Worm (Caenorhabditis elegans) whole organism, L1 larva: ENCODE measurements around the gene asna-1.

ENCODE experiments used
- C04F5.9 ChIP-seq: sonication (generic microtip); optimal IDR thresholded peaks from 2 replicates; lab custom pipeline; 2016; ENCODE audit warnings: missing genetic modification characterization, missing compliant biosample characterization
- C16A3.4 ChIP-seq: fragments of 150-350 bp; optimal IDR thresholded peaks from 2 replicates; lab custom pipeline; 2014; ENCODE audit warnings: missing biosample characterization, missing genetic modification characterization
- F16B12.6 ChIP-seq: fragments of 150-350 bp; optimal IDR thresholded peaks from 2 replicates; lab custom pipeline; 2014; ENCODE audit warnings: missing biosample characterization, missing genetic modification characterization
- Y116A8C.19 ChIP-seq: sonication (generic microtip); optimal IDR thresholded peaks from 2 replicates; lab custom pipeline; 2016; ENCODE audit warnings: missing compliant biosample characterization, missing genetic modification characterization, borderline replicate concordance
- aha-1 ChIP-seq: fragments of 150-350 bp; optimal IDR thresholded peaks from 2 replicates; lab custom pipeline; 2014; ENCODE audit warnings: missing biosample characterization, missing genetic modification characterization
- aly-2 ChIP-seq: fragments of 150-350 bp; optimal IDR thresholded peaks from 2 replicates; lab custom pipeline; 2014; ENCODE audit warnings: missing biosample characterization, missing genetic modification characterization
- ama-1 ChIP-seq: fragments of 150-350 bp; optimal IDR thresholded peaks from 2 replicates; lab custom pipeline; 2014
- blmp-1 ChIP-seq: fragments of 150-350 bp; optimal IDR thresholded peaks from 2 replicates; lab custom pipeline; 2014; ENCODE audit warnings: missing biosample characterization, missing genetic modification characterization
- ceh-63 ChIP-seq: fragments of 200-800 bp; sonication (Bioruptor generic); optimal IDR thresholded peaks from 2 replicates; lab custom pipeline; 2018; ENCODE audit warnings: mild to moderate bottlenecking, missing genetic modification characterization, missing compliant biosample characterization
- ceh-8 ChIP-seq: fragments of 200-800 bp; sonication (Bioruptor generic); optimal IDR thresholded peaks from 2 replicates; lab custom pipeline; 2018; ENCODE audit warnings: mild to moderate bottlenecking, missing genetic modification characterization, moderate library complexity, missing compliant biosample characterization
- ceh-90 ChIP-seq: sonication (generic microtip); optimal IDR thresholded peaks from 2 replicates; lab custom pipeline; 2016; ENCODE audit warnings: missing genetic modification characterization, missing compliant biosample characterization
- ces-1 ChIP-seq: fragments of 150-350 bp; optimal IDR thresholded peaks from 2 replicates; lab custom pipeline; 2014; ENCODE audit warnings: missing biosample characterization, missing genetic modification reagents, missing genetic modification characterization
- dpl-1 ChIP-seq, 3 experiments: fragments of 150-350 bp in 2 of 3; sonication (generic microtip) in 1 of 3; optimal IDR thresholded peaks; 2 replicates each; lab custom pipeline; 2014 to 2017; ENCODE audit warnings: missing biosample characterization in 3 of 3, missing genetic modification characterization in 3 of 3, missing genetic modification reagents in 3 of 3
- dsc-1 ChIP-seq: sonication (generic microtip); optimal IDR thresholded peaks from 2 replicates; lab custom pipeline; 2016; ENCODE audit warnings: mild to moderate bottlenecking, missing genetic modification characterization, missing compliant biosample characterization
- efl-1 ChIP-seq, 4 experiments: fragments of 150-350 bp; optimal IDR thresholded peaks in 3 of 4; peaks in 1 of 4; 1 replicate in 1 of 4; 2 replicates in 3 of 4; lab custom pipeline; 2014; ENCODE audit warnings: missing biosample characterization in 2 of 4, missing genetic modification characterization in 2 of 4, missing genetic modification reagents in 2 of 4
- egl-13 ChIP-seq: sonication (generic microtip); optimal IDR thresholded peaks from 2 replicates; lab custom pipeline; 2016; ENCODE audit warnings: missing genotype, missing genetic modification reagents, missing genetic modification characterization, missing compliant biosample characterization
- egl-27 ChIP-seq, 2 experiments: fragments of 150-350 bp in 1 of 2; sonication (generic microtip); optimal IDR thresholded peaks; 3 replicates each; lab custom pipeline; 2017 to 2018; ENCODE audit warnings: missing biosample characterization in 2 of 2, missing genetic modification characterization in 2 of 2, missing genetic modification reagents in 2 of 2
- elt-3 ChIP-seq, 6 experiments: fragments of 150-350 bp in 1 of 6; sonication (generic microtip); optimal IDR thresholded peaks; 2 replicates each; lab custom pipeline; 2017 to 2018; ENCODE audit warnings: missing biosample characterization in 6 of 6, missing genetic modification characterization in 6 of 6, inconsistent platforms in 1 of 6
- ets-5 ChIP-seq: fragments of 200-800 bp; sonication (Bioruptor generic); IDR thresholded peaks from 2 replicates; pipeline ENCODE4 v1.3.6; 2022; ENCODE audit warnings: missing genetic modification characterization, missing compliant biosample characterization
- fkh-10 ChIP-seq: sonication (generic microtip); optimal IDR thresholded peaks from 2 replicates; lab custom pipeline; 2017; ENCODE audit warnings: missing biosample characterization, missing genetic modification reagents, missing genetic modification characterization
- fkh-4 ChIP-seq: sonication (generic microtip); optimal IDR thresholded peaks from 2 replicates; lab custom pipeline; 2016; ENCODE audit warnings: missing compliant biosample characterization, missing genetic modification characterization, borderline replicate concordance
- fkh-8 ChIP-seq: sonication (generic microtip); optimal IDR thresholded peaks from 2 replicates; lab custom pipeline; 2016; ENCODE audit warnings: mild to moderate bottlenecking, missing genetic modification characterization, missing compliant biosample characterization
- grh-1 ChIP-seq: fragments of 200-800 bp; sonication (Bioruptor generic); IDR thresholded peaks from 2 replicates; pipeline ENCODE4 v1.3.6; 2022; ENCODE audit warnings: missing genetic modification reagents, missing genetic modification characterization, missing compliant biosample characterization
- hlh-4 ChIP-seq: sonication (generic microtip); optimal IDR thresholded peaks from 2 replicates; lab custom pipeline; 2016; ENCODE audit warnings: mild to moderate bottlenecking, missing genetic modification characterization, missing compliant biosample characterization
- irx-1 ChIP-seq: sonication (generic microtip); optimal IDR thresholded peaks from 2 replicates; lab custom pipeline; 2016; ENCODE audit warnings: missing genetic modification characterization, missing compliant biosample characterization
- isw-1 ChIP-seq: fragments of 200-800 bp; sonication (Bioruptor generic); IDR thresholded peaks from 2 replicates; pipeline ENCODE4 v1.3.6; 2022; ENCODE audit warnings: missing genetic modification characterization, missing compliant biosample characterization
- jun-1 ChIP-seq: fragments of 150-350 bp; optimal IDR thresholded peaks from 2 replicates; lab custom pipeline; 2014; ENCODE audit warnings: missing biosample characterization, missing genetic modification reagents, missing genetic modification characterization
- lin-13 ChIP-seq: fragments of 150-350 bp; optimal IDR thresholded peaks from 2 replicates; lab custom pipeline; 2014; ENCODE audit warnings: missing biosample characterization, missing genetic modification reagents, missing genetic modification characterization
- lin-15B ChIP-seq: fragments of 150-350 bp; sonication (generic microtip); optimal IDR thresholded peaks from 3 replicates; lab custom pipeline; 2014; ENCODE audit warnings: missing biosample characterization, missing genetic modification characterization
- lin-35 ChIP-seq, 2 experiments: fragments of 150-350 bp; optimal IDR thresholded peaks; 2 replicates each; lab custom pipeline; 2014; ENCODE audit warnings: missing biosample characterization in 2 of 2, missing genetic modification characterization in 2 of 2, missing genetic modification reagents in 2 of 2
- lsy-2 ChIP-seq, 2 experiments: fragments of 150-350 bp; optimal IDR thresholded peaks; 2 replicates each; lab custom pipeline; 2014; ENCODE audit warnings: missing biosample characterization in 2 of 2, missing genetic modification characterization in 2 of 2
- mef-2 ChIP-seq: fragments of 150-350 bp; optimal IDR thresholded peaks from 2 replicates; lab custom pipeline; 2014; ENCODE audit warnings: missing biosample characterization, missing genetic modification characterization
- mep-1 ChIP-seq: fragments of 150-350 bp; optimal IDR thresholded peaks from 2 replicates; lab custom pipeline; 2014; ENCODE audit warnings: missing biosample characterization, missing genetic modification characterization
- nhr-11 ChIP-seq: fragments of 150-350 bp; optimal IDR thresholded peaks from 2 replicates; lab custom pipeline; 2014; ENCODE audit warnings: missing biosample characterization, missing genetic modification characterization
- nhr-12 ChIP-seq: sonication (generic microtip); optimal IDR thresholded peaks from 2 replicates; lab custom pipeline; 2017; ENCODE audit warnings: missing biosample characterization, missing genetic modification characterization
- nhr-19 ChIP-seq: fragments of 200-800 bp; sonication (Bioruptor generic); conservative IDR thresholded peaks from 2 replicates; pipeline ENCODE4 v1.3.6; 2022; ENCODE audit warnings: missing genetic modification characterization, missing compliant biosample characterization
- nhr-20 ChIP-seq: sonication (generic microtip); optimal IDR thresholded peaks from 2 replicates; lab custom pipeline; 2016; ENCODE audit warnings: mild to moderate bottlenecking, missing genetic modification characterization, missing compliant biosample characterization
- nhr-28 ChIP-seq: fragments of 150-350 bp; optimal IDR thresholded peaks from 2 replicates; lab custom pipeline; 2014; ENCODE audit warnings: missing biosample characterization, missing genetic modification characterization
- nhr-71 ChIP-seq: sonication (generic microtip); optimal IDR thresholded peaks from 2 replicates; lab custom pipeline; 2016; ENCODE audit warnings: mild to moderate bottlenecking, missing genetic modification characterization, moderate library complexity, missing compliant biosample characterization
- nhr-76 ChIP-seq: sonication (generic microtip); optimal IDR thresholded peaks from 2 replicates; lab custom pipeline; 2017; ENCODE audit warnings: missing biosample characterization, missing genetic modification characterization
- pag-3 ChIP-seq: sonication (generic microtip); optimal IDR thresholded peaks from 2 replicates; lab custom pipeline; 2017; ENCODE audit warnings: missing genetic modification characterization, mild to moderate bottlenecking, missing compliant biosample characterization, antibody characterized with exemption, borderline replicate concordance; ENCODE audit not compliant: insufficient read depth
- skn-1 ChIP-seq: fragments of 150-350 bp; optimal IDR thresholded peaks from 2 replicates; lab custom pipeline; 2014; ENCODE audit warnings: missing biosample characterization, missing genetic modification characterization
- sox-4 ChIP-seq: sonication (generic microtip); optimal IDR thresholded peaks from 2 replicates; lab custom pipeline; 2016; ENCODE audit warnings: missing genetic modification characterization, missing compliant biosample characterization
- sptf-1 ChIP-seq: fragments of 150-350 bp; optimal IDR thresholded peaks from 2 replicates; lab custom pipeline; 2014; ENCODE audit warnings: missing biosample characterization, missing genetic modification characterization
- swsn-7 ChIP-seq: sonication (generic microtip); optimal IDR thresholded peaks from 2 replicates; lab custom pipeline; 2016; ENCODE audit warnings: missing genetic modification characterization, missing compliant biosample characterization
- tbx-2 ChIP-seq: sonication (generic microtip); optimal IDR thresholded peaks from 2 replicates; lab custom pipeline; 2016; ENCODE audit warnings: missing genetic modification characterization, missing compliant biosample characterization
- tlp-1 ChIP-seq: fragments of 150-350 bp; optimal IDR thresholded peaks from 2 replicates; lab custom pipeline; 2014; ENCODE audit warnings: missing biosample characterization, missing genetic modification characterization
- unc-30 ChIP-seq: sonication (generic microtip); optimal IDR thresholded peaks from 2 replicates; lab custom pipeline; 2017; ENCODE audit warnings: missing biosample characterization, missing genetic modification characterization
- unc-86 ChIP-seq: sonication (generic microtip); optimal IDR thresholded peaks from 2 replicates; lab custom pipeline; 2016; ENCODE audit warnings: missing genetic modification characterization, missing compliant biosample characterization
- vab-15 ChIP-seq: sonication (generic microtip); optimal IDR thresholded peaks from 2 replicates; lab custom pipeline; 2017; ENCODE audit warnings: missing genotype, mild to moderate bottlenecking, missing genetic modification characterization, missing compliant biosample characterization
- zip-4 ChIP-seq: fragments of 200-800 bp; sonication (Bioruptor generic); optimal IDR thresholded peaks from 2 replicates; lab custom pipeline; 2018; ENCODE audit warnings: mild to moderate bottlenecking, missing genetic modification characterization, moderate library complexity, missing compliant biosample characterization
- ztf-4 ChIP-seq: fragments of 150-350 bp; optimal IDR thresholded peaks from 2 replicates; lab custom pipeline; 2014; ENCODE audit warnings: missing biosample characterization, missing genetic modification characterization

The asna-1 gene

ce11 chrIII:8850482-8851047 lies 44.3 kb upstream of the asna-1 start, which contains the start of gene F44E2.9 (continued):
- no peak for TF ChIP-seq sptf-1 (tag; lab: Kevin White, UChicago)
- no peak for TF ChIP-seq aha-1
- TF ChIP-seq zip-4 = no peak
- TF ChIP-seq nhr-28 (tag; lab: Kevin White, UChicago) = no peak
- peak; percentile 59 for TF ChIP-seq unc-86 (tag; lab: Kevin White, UChicago)
- TF ChIP-seq lsy-2 (tag; optimal IDR thresholded peaks at IDR 0.05; lab: Kevin White, UChicago) = peak; percentile 76 to 86
- peak; percentile 55 for TF ChIP-seq nhr-19
- TF ChIP-seq irx-1 (tag; lab: Kevin White, UChicago) = peak; percentile 62
- no peak for TF ChIP-seq dsc-1 (tag; lab: Kevin White, UChicago)
- TF ChIP-seq ceh-90 = peak; percentile 88
- TF ChIP-seq dpl-1 (GFP tag; optimal IDR thresholded peaks at IDR 0.05; lab: Kevin White, UChicago) = peak; percentile 89 to 95 (median 93)
- peak; percentile 80 for TF ChIP-seq nhr-71 (tag; lab: Kevin White, UChicago)
- TF ChIP-seq grh-1 (GFP tag; lab: Robert Waterston, UW) = no peak
- TF ChIP-seq swsn-7 (tag; lab: Kevin White, UChicago) = peak; percentile 69
- TF ChIP-seq fkh-4 (tag; lab: Kevin White, UChicago) = peak; percentile 69
- peak; percentile 64 for TF ChIP-seq egl-13
- peak; percentile 50 for TF ChIP-seq F16B12.6 (tag; lab: Kevin White, UChicago)
- TF ChIP-seq vab-15 (tag; lab: Kevin White, UChicago) = no peak
- peak; percentile 2 for TF ChIP-seq Y116A8C.19 (tag; lab: Kevin White, UChicago)
- TF ChIP-seq isw-1 (GFP tag; lab: Robert Waterston, UW) = peak; percentile 67
- peak; percentile 69 for TF ChIP-seq C04F5.9 (tag; lab: Kevin White, UChicago)
- TF ChIP-seq skn-1 (tag; lab: Kevin White, UChicago) = peak; percentile 81
- TF ChIP-seq ceh-8 (GFP tag; lab: Kevin White, UChicago) = peak; percentile 26
- TF ChIP-seq nhr-12 (tag; lab: Kevin White, UChicago) = no peak
- no peak for TF ChIP-seq ztf-4 (tag; lab: Kevin White, UChicago)
- TF ChIP-seq blmp-1 (tag; lab: Kevin White, UChicago) = peak; percentile 16
- TF ChIP-seq ces-1 (GFP tag; lab: Kevin White, UChicago) = no peak
- no peak for TF ChIP-seq jun-1 (tag; lab: Kevin White, UChicago)
- no peak for TF ChIP-seq tlp-1 (tag; lab: Kevin White, UChicago)
- TF ChIP-seq ama-1 = no peak
- TF ChIP-seq lin-13 (GFP tag; lab: Kevin White, UChicago) = peak; percentile 26
- TF ChIP-seq aly-2 (tag; lab: Kevin White, UChicago) = no peak
- no peak for TF ChIP-seq mef-2 (tag; lab: Kevin White, UChicago)
- TF ChIP-seq unc-30 = no peak
- TF ChIP-seq hlh-4 (tag; lab: Kevin White, UChicago) = no peak
- peak; percentile 43 for TF ChIP-seq fkh-8
- TF ChIP-seq lin-15B = peak; percentile 33
- TF ChIP-seq nhr-20 (tag; lab: Kevin White, UChicago) = peak; percentile 70
- peak; percentile 94 to 95 for TF ChIP-seq efl-1 (optimal IDR thresholded peaks at IDR 0.05; lab: Kevin White, UChicago)
- peak; percentile 94 to 99 for TF ChIP-seq efl-1 (GFP tag; optimal IDR thresholded peaks at IDR 0.05 in 1 of 2; lab: Kevin White, UChicago)
- peak; percentile 39 for TF ChIP-seq C16A3.4 (tag; lab: Kevin White, UChicago)
- TF ChIP-seq elt-3 (tag; optimal IDR thresholded peaks at IDR 0.05; lab: Kevin White, UChicago) = peak in 1 of 6 experiments; percentile 58

ce11 chrIII:8851961-8852360 lies 42.9 kb upstream of the asna-1 start, which contains the start of gene plg-1:
Gene plg-1 (plus strand): TSS chrIII:8852261.
- TF ChIP-seq ceh-63 (GFP tag; lab: Kevin White, UChicago) = no peak
- no peak for TF ChIP-seq ets-5
- TF ChIP-seq unc-30 = no peak
- TF ChIP-seq grh-1 (GFP tag; lab: Robert Waterston, UW) = no peak
- TF ChIP-seq egl-27 (tag; optimal IDR thresholded peaks at IDR 0.05; lab: Kevin White, UChicago) = no peak
- TF ChIP-seq lin-35 (GFP tag; optimal IDR thresholded peaks at IDR 0.05; lab: Kevin White, UChicago) = no peak
- no peak for TF ChIP-seq dpl-1 (GFP tag; optimal IDR thresholded peaks at IDR 0.05; lab: Kevin White, UChicago)
- TF ChIP-seq nhr-76 (tag; lab: Kevin White, UChicago) = no peak
- no peak for TF ChIP-seq fkh-10
- TF ChIP-seq pag-3 = no peak
- TF ChIP-seq mep-1 = no peak
- TF ChIP-seq C04F5.9 (tag; lab: Kevin White, UChicago) = no peak
- TF ChIP-seq mef-2 (tag; lab: Kevin White, UChicago) = no peak
- no peak for TF ChIP-seq ceh-8 (GFP tag; lab: Kevin White, UChicago)
- no peak for TF ChIP-seq tbx-2 (tag; lab: Kevin White, UChicago)
- TF ChIP-seq sox-4 = no peak
- no peak for TF ChIP-seq nhr-11 (tag; lab: Kevin White, UChicago)
- TF ChIP-seq efl-1 (optimal IDR thresholded peaks at IDR 0.05; lab: Kevin White, UChicago) = no peak
- no peak for TF ChIP-seq efl-1 (GFP tag; optimal IDR thresholded peaks at IDR 0.05 in 1 of 2; lab: Kevin White, UChicago)
